Worm (Caenorhabditis elegans) whole organism, L2 larva: ENCODE results near the gene bath-36.
A peak's percentile ranks its signal among the peaks of the same experiment; 100 is the strongest.

Experiments
- C34F6.9 ChIP-seq: fragments of 150-350 bp; optimal IDR thresholded peaks from 2 replicates; lab custom pipeline; 2014; ENCODE audit warnings: missing biosample characterization, missing genetic modification characterization
- F13H6.1 ChIP-seq: sonication (generic microtip); optimal IDR thresholded peaks from 2 replicates; lab custom pipeline; 2016; ENCODE audit warnings: missing genetic modification characterization, missing compliant biosample characterization
- R02D3.7 ChIP-seq: fragments of 150-350 bp; optimal IDR thresholded peaks from 2 replicates; lab custom pipeline; 2014; ENCODE audit warnings: missing biosample characterization, missing genetic modification characterization
- Y55F3AM.14 ChIP-seq: fragments of 200-800 bp; sonication (Bioruptor generic); optimal IDR thresholded peaks from 2 replicates; lab custom pipeline; 2018; ENCODE audit warnings: mild to moderate bottlenecking, missing genetic modification characterization, missing compliant biosample characterization
- ZK546.5 ChIP-seq: sonication (generic microtip); optimal IDR thresholded peaks from 2 replicates; lab custom pipeline; 2017; ENCODE audit warnings: missing biosample characterization, missing genetic modification characterization
- ama-1 ChIP-seq: fragments of 150-350 bp; optimal IDR thresholded peaks from 2 replicates; lab custom pipeline; 2018; ENCODE audit warnings: inconsistent platforms
- blmp-1 ChIP-seq: sonication (generic microtip); optimal IDR thresholded peaks from 2 replicates; lab custom pipeline; 2017; ENCODE audit warnings: missing genetic modification characterization, mild to moderate bottlenecking, missing compliant biosample characterization, antibody characterized with exemption, moderate library complexity; ENCODE audit not compliant: insufficient read depth
- ceh-82 ChIP-seq: fragments of 150-350 bp; optimal IDR thresholded peaks from 2 replicates; lab custom pipeline; 2014; ENCODE audit warnings: missing biosample characterization, missing genetic modification characterization
- crh-2 ChIP-seq: sonication (generic microtip); optimal IDR thresholded peaks from 2 replicates; lab custom pipeline; 2017; ENCODE audit warnings: missing biosample characterization, missing genetic modification characterization
- dmd-4 ChIP-seq: sonication (generic microtip); optimal IDR thresholded peaks from 2 replicates; lab custom pipeline; 2017; ENCODE audit warnings: missing biosample characterization, missing genetic modification characterization
- elt-1 ChIP-seq: fragments of 150-350 bp; optimal IDR thresholded peaks from 2 replicates; lab custom pipeline; 2014; ENCODE audit warnings: missing biosample characterization, missing genetic modification characterization
- elt-3 ChIP-seq: sonication (generic microtip); optimal IDR thresholded peaks from 2 replicates; lab custom pipeline; 2017; ENCODE audit warnings: missing biosample characterization, missing genetic modification characterization
- fos-1 ChIP-seq: fragments of 150-350 bp; optimal IDR thresholded peaks from 2 replicates; lab custom pipeline; 2014; ENCODE audit warnings: missing biosample characterization, missing genetic modification characterization
- lin-11 ChIP-seq: fragments of 150-350 bp; sonication (generic microtip); optimal IDR thresholded peaks from 2 replicates; lab custom pipeline; 2014; ENCODE audit warnings: missing biosample characterization, missing genetic modification characterization, inconsistent platforms, mixed read lengths
- lin-13 ChIP-seq: fragments of 150-350 bp; optimal IDR thresholded peaks from 2 replicates; lab custom pipeline; 2014; ENCODE audit warnings: missing biosample characterization, missing genetic modification reagents, missing genetic modification characterization
- lin-39 ChIP-seq: fragments of 150-350 bp; optimal IDR thresholded peaks from 2 replicates; lab custom pipeline; 2014; ENCODE audit warnings: missing biosample characterization, missing genetic modification reagents, missing genetic modification characterization
- lsy-2 ChIP-seq, 2 experiments: fragments of 150-350 bp in 1 of 2; sonication (generic microtip) in 1 of 2; optimal IDR thresholded peaks; 2 replicates each; lab custom pipeline; 2014 to 2017; ENCODE audit warnings: missing biosample characterization in 2 of 2, missing genetic modification characterization in 2 of 2
- mab-5 ChIP-seq: fragments of 150-350 bp; optimal IDR thresholded peaks from 2 replicates; lab custom pipeline; 2014; ENCODE audit warnings: missing biosample characterization, missing genetic modification characterization
- mdl-1 ChIP-seq, 2 experiments: fragments of 150-350 bp in 1 of 2; sonication (generic microtip) in 1 of 2; optimal IDR thresholded peaks; 2 replicates each; lab custom pipeline; 2017; ENCODE audit warnings: missing biosample characterization in 2 of 2, missing genetic modification characterization in 2 of 2
- nhr-11 ChIP-seq: fragments of 150-350 bp; optimal IDR thresholded peaks from 2 replicates; lab custom pipeline; 2014; ENCODE audit warnings: missing biosample characterization, missing genetic modification characterization
- nhr-12 ChIP-seq: fragments of 150-350 bp; optimal IDR thresholded peaks from 2 replicates; lab custom pipeline; 2014; ENCODE audit warnings: missing biosample characterization, missing genetic modification characterization
- nhr-129 ChIP-seq: fragments of 150-350 bp; optimal IDR thresholded peaks from 2 replicates; lab custom pipeline; 2014; ENCODE audit warnings: missing biosample characterization, missing genetic modification characterization
- nhr-21 ChIP-seq: fragments of 150-350 bp; optimal IDR thresholded peaks from 2 replicates; lab custom pipeline; 2014; ENCODE audit warnings: missing biosample characterization, missing genetic modification characterization
- nhr-23 ChIP-seq: fragments of 150-350 bp; optimal IDR thresholded peaks from 2 replicates; lab custom pipeline; 2014; ENCODE audit warnings: missing biosample characterization, missing genetic modification reagents, missing genetic modification characterization
- nhr-237 ChIP-seq: fragments of 150-350 bp; optimal IDR thresholded peaks from 2 replicates; lab custom pipeline; 2014; ENCODE audit warnings: missing biosample characterization, missing genetic modification characterization
- nhr-25 ChIP-seq: fragments of 150-350 bp; sonication (generic microtip); optimal IDR thresholded peaks from 3 replicates; lab custom pipeline; 2014; ENCODE audit warnings: missing biosample characterization, missing genetic modification characterization
- nhr-77 ChIP-seq: fragments of 150-350 bp; optimal IDR thresholded peaks from 2 replicates; lab custom pipeline; 2014; ENCODE audit warnings: missing biosample characterization, missing genetic modification characterization
- peb-1 ChIP-seq: fragments of 150-350 bp; optimal IDR thresholded peaks from 2 replicates; lab custom pipeline; 2014; ENCODE audit warnings: missing biosample characterization, missing genetic modification characterization
- skn-1 ChIP-seq: sonication (generic microtip); optimal IDR thresholded peaks from 2 replicates; lab custom pipeline; 2017; ENCODE audit warnings: missing biosample characterization, missing genetic modification characterization
- sma-3 ChIP-seq: sonication (generic microtip); optimal IDR thresholded peaks from 2 replicates; lab custom pipeline; 2016; ENCODE audit warnings: missing genetic modification reagents, missing genetic modification characterization, missing compliant biosample characterization
- sma-9 ChIP-seq, 2 experiments: fragments of 150-350 bp in 1 of 2; sonication (generic microtip) in 1 of 2; optimal IDR thresholded peaks; 2 replicates each; lab custom pipeline; 2014 to 2016; ENCODE audit warnings: missing genetic modification characterization in 2 of 2, mild to moderate bottlenecking in 1 of 2, missing biosample characterization in 1 of 2, missing compliant biosample characterization in 1 of 2, missing genetic modification reagents in 1 of 2, moderate library complexity in 1 of 2
- snpc-4 ChIP-seq: fragments of 150-350 bp; optimal IDR thresholded peaks from 2 replicates; lab custom pipeline; 2014; ENCODE audit warnings: missing biosample characterization, missing genetic modification characterization
- unc-39 ChIP-seq: fragments of 150-350 bp; optimal IDR thresholded peaks from 2 replicates; lab custom pipeline; 2014; ENCODE audit warnings: missing biosample characterization, missing genetic modification characterization
- unc-55 ChIP-seq: fragments of 150-350 bp; sonication (generic microtip); optimal IDR thresholded peaks from 3 replicates; lab custom pipeline; 2014; ENCODE audit warnings: missing biosample characterization, missing genetic modification reagents, missing genetic modification characterization
- unc-62 ChIP-seq: fragments of 150-350 bp; optimal IDR thresholded peaks from 2 replicates; lab custom pipeline; 2014; ENCODE audit warnings: missing biosample characterization, missing genetic modification reagents, missing genetic modification characterization
- zag-1 ChIP-seq: fragments of 150-350 bp; optimal IDR thresholded peaks from 2 replicates; lab custom pipeline; 2014; ENCODE audit warnings: missing biosample characterization, missing genetic modification characterization
- ztf-4 ChIP-seq: fragments of 150-350 bp; optimal IDR thresholded peaks from 2 replicates; lab custom pipeline; 2014; ENCODE audit warnings: missing biosample characterization, missing genetic modification characterization

Gene bath-36

DNA sequence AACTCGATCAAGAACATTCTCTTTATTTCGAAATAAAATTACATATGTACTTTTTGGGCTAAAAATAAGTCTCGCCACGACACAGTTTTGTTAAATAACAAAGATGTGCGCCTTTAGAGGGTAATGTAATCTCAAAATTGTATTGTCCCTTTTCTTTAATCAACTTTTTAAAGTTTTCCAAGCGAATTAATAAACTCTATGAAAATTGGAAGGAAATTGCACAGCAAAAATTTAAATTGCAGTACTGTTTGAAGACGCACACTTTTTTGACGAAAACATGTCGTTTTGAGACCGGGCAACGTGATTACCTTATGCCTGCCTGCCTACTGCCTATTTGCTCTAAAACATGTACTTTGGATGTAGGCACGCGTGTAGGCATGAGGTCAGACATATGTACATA, 4.3 kb downstream of the bath-36 start:
- no peak for TF ChIP-seq elt-3
- TF ChIP-seq lsy-2 (tag; optimal IDR thresholded peaks at IDR 0.05; lab: Kevin White, UChicago) = no peak
- no peak for TF ChIP-seq lin-13 (GFP tag; lab: Kevin White, UChicago)
- no peak for TF ChIP-seq ceh-82 (tag; lab: Kevin White, UChicago)
- no peak for TF ChIP-seq ama-1 (lab: Kevin White, UChicago)
- no peak for TF ChIP-seq lin-11 (tag; lab: Kevin White, UChicago)
- TF ChIP-seq ztf-4 (tag; lab: Kevin White, UChicago) = no peak
- TF ChIP-seq dmd-4 (tag; lab: Kevin White, UChicago) = no peak
- TF ChIP-seq nhr-25 = no peak
- no peak for TF ChIP-seq nhr-11 (tag; lab: Kevin White, UChicago)
- no peak for TF ChIP-seq Y55F3AM.14 (GFP tag; lab: Kevin White, UChicago)
- TF ChIP-seq nhr-77 = no peak
- TF ChIP-seq blmp-1 (tag; lab: Kevin White, UChicago) = no peak
- no peak for TF ChIP-seq nhr-23 (tag; lab: Kevin White, UChicago)
- TF ChIP-seq sma-3 (GFP tag; lab: Kevin White, UChicago) = no peak
- TF ChIP-seq F13H6.1 (tag; lab: Kevin White, UChicago) = no peak
- no peak for TF ChIP-seq nhr-129 (tag; lab: Kevin White, UChicago)
- no peak for TF ChIP-seq unc-55 (GFP tag; lab: Kevin White, UChicago)

DNA sequence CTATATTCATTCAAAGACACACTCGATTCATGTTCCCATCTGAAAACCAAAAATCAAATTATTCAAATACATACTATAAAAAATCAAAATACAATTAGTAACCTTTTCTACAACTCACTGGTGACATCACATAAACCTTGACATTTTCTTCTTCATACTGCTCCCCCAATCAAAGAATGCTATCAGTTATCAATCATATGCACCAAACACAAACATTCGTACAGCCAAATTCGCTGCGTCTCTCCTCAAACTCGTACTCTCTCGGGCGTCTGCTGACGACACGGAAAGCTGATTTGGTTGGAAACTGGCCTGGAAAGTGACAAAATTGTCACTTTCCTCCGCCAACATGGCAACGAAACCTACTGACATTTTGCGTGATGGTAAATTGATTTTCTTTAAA, 4.7 kb downstream of the bath-36 start, which contains the start of gene plc-2:
plc-2 (plus strand) TSS at position 196 of the 400 bp plus-strand sequence.
- no peak for TF ChIP-seq blmp-1 (tag; lab: Kevin White, UChicago)
- peak; percentile 76 for TF ChIP-seq fos-1 (tag; lab: Kevin White, UChicago)
- TF ChIP-seq crh-2 (tag; lab: Kevin White, UChicago) = peak; percentile 18

DNA sequence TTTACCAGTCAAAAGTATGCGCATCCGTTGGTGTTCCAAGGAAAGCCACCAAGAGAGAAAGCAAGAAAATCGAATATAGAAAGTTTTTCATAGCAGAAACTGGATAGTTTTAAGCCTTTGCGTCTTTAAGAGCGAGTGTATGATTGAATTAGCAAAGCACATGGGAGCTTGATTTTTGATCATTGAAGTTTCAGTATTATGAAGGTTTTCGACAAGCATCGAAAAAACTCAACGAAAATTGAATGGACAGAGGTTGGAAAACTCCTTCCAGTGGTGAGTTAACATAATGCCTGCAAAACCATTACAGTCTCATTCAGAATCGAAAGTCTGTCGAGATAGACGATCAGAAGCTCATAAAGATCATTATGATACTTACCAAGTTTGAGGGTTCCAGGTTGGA, 6.2 kb downstream of the bath-36 start, which contains the start of gene Y75B12B.13:
Y75B12B.13 (minus strand) TSS at position 101 of the 400 bp plus-strand sequence.
- TF ChIP-seq nhr-25 = no peak
- TF ChIP-seq zag-1 (tag; lab: Kevin White, UChicago) = no peak

DNA sequence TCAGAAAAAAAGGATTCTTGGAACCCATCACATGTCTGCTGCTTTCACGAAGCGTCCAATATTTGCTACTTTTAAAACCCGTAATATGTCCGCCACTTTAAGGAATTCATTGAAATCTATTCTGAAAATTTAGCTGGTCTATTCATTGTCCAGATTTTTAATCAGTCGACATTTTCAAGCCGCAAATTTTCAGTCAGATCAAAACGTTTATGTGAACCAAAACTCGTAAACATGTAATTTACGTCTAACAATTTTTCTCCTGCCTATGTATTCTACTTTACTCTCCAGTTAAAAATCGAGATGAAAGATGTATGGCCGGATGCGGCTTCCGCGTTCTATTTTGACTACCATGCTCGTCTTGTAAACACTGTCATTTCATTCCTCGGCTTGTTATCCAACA, 10.3 kb downstream of the bath-36 start, which contains the start of gene srw-1:
srw-1 (plus strand) TSS at position 301 of the 400 bp plus-strand sequence.
- TF ChIP-seq blmp-1 (tag; lab: Kevin White, UChicago) (no peak), nhr-21 (no peak), lin-13 (GFP tag; lab: Kevin White, UChicago) (no peak), C34F6.9 (no peak), sma-9 (GFP tag; optimal IDR thresholded peaks at IDR 0.05; lab: Kevin White, UChicago) (no peak), sma-9 (tag; optimal IDR thresholded peaks at IDR 0.05; lab: Kevin White, UChicago) (no peak), ztf-4 (tag; lab: Kevin White, UChicago) (no peak), mab-5 (no peak), R02D3.7 (tag; lab: Kevin White, UChicago) (no peak), nhr-23 (tag; lab: Kevin White, UChicago) (no peak), nhr-12 (no peak), snpc-4 (tag; lab: Kevin White, UChicago) (no peak), elt-1 (tag; lab: Kevin White, UChicago) (no peak)

DNA sequence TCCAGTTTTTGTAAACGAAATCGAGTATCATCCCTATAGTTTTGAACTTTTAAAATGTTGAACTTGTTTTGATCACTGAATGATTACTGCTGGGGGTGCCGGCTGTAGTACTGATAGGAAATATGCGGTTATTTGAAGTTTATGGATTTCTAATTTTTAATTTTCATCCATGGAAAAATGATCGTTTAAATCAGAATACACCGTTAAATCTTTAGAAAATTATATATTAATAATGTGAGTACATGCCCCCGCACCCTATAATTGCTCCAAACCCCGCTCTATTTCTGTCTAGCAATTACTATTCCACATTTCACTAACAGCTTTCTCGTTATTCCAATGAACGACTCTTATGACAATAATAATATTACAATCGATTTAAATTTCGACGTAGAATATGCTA, 12.1 kb downstream of the bath-36 start, which contains the start of gene Y75B12B.10:
Y75B12B.10 (plus strand) TSS at position 301 of the 400 bp plus-strand sequence.
- no peak for TF ChIP-seq C34F6.9
- no peak for TF ChIP-seq lin-39
- TF ChIP-seq ZK546.5 = no peak
- TF ChIP-seq peb-1 = no peak
- no peak for TF ChIP-seq unc-62
- TF ChIP-seq unc-39 = no peak
- no peak for TF ChIP-seq snpc-4 (tag; lab: Kevin White, UChicago)
- no peak for TF ChIP-seq nhr-21
- TF ChIP-seq nhr-237 (tag; lab: Kevin White, UChicago) = no peak
- no peak for TF ChIP-seq blmp-1 (tag; lab: Kevin White, UChicago)
- no peak for TF ChIP-seq skn-1 (tag; lab: Kevin White, UChicago)
- TF ChIP-seq F13H6.1 (tag; lab: Kevin White, UChicago) = no peak
- TF ChIP-seq mdl-1 (tag; optimal IDR thresholded peaks at IDR 0.05; lab: Kevin White, UChicago) = no peak
